Worm (Caenorhabditis elegans): ENCODE results near the gene wht-4.
A peak's percentile ranks its signal among the peaks of the same experiment; 100 is the strongest.
"Not testable (repeated sequence)": the region's sequence is repeated elsewhere in the genome, so short reads cannot be mapped to it uniquely, and the experiment has no call there.

wht-4 gene

DNA sequence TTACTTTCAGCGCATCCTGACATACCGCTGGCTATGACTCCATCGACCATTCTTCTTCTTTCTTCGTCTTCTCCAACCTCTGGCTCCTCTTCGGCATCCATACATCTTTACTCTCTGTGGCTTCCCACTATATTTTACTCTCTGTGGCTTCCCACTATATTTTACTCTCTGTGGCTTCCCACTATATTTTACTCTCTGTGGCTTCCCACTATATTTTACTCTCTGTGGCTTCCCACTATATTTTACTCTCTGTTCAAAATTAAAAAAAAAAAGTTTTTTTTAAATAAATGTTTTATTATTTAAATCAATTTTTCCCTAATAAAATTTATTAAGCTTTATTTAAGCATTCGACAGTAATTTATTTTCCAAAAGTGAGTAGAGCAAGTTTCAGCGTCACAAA, 11.8 kb downstream of the wht-4 start, which contains the start of gene F39E9.14:
Gene F39E9.14, minus strand, starts transcription at position 101 of the 400 bp plus-strand sequence.
- TF ChIP-seq nhr-6, F13H6.1, skn-1 (tag; optimal IDR thresholded peaks at IDR 0.05): not testable (repeated sequence)

ce11 chrII:3295193-3295592, 16.5 kb downstream of the wht-4 start, which contains the start of gene btb-17:
TSS of gene btb-17 (plus strand) at chrII:3295405.
- TF ChIP-seq gmeb-1 (tag; optimal IDR thresholded peaks at IDR 0.05), result peak; percentile 9
- TF ChIP-seq fos-1 (tag; optimal IDR thresholded peaks at IDR 0.05), result peak; percentile 58
- TF ChIP-seq nhr-21 (tag; optimal IDR thresholded peaks at IDR 0.05), result no peak

DNA sequence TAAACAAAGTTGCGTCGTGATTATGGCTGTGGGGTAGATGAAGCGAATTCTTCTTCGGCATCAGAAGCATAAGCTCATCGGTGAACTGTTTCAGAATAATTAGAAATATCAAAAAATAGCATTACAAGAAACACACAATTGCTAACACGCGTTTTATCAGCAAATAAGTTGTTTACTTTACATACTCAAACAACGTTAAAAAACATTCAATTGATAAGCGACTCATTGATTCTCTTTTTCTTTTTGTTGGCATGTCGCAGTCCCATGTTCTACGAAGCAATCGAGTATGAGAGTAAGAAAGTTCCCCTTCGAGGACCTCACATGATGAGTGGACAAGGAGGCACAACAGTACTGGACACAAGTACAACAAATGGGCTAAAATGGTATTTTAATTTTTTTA, 17.9 kb downstream of the wht-4 start, which contains the start of gene btb-16:
Gene btb-16, plus strand, starts transcription at position 240 of the 400 bp plus-strand sequence.
- no peak for TF ChIP-seq zag-1 (tag; optimal IDR thresholded peaks at IDR 0.05)
- TF ChIP-seq fos-1 (tag; optimal IDR thresholded peaks at IDR 0.05), result peak; percentile 45
- TF ChIP-seq snpc-4 (tag; optimal IDR thresholded peaks at IDR 0.05), result no peak
- no peak for TF ChIP-seq R02D3.7 (tag; optimal IDR thresholded peaks at IDR 0.05)
- no peak for TF ChIP-seq aly-2 (tag; optimal IDR thresholded peaks at IDR 0.05)
- TF ChIP-seq F13H6.1 (tag; optimal IDR thresholded peaks at IDR 0.05), result no peak
- no peak for TF ChIP-seq lsy-2 (tag; optimal IDR thresholded peaks at IDR 0.05)

ce11 chrII:3297914-3298313, 19.2 kb downstream of the wht-4 start, which contains the start of gene btb-18:
TSS of gene btb-18 (plus strand) at chrII:3298214.
- TF ChIP-seq lsy-2 (tag; optimal IDR thresholded peaks at IDR 0.05), result no peak
- no peak for TF ChIP-seq lin-11 (tag; optimal IDR thresholded peaks at IDR 0.05)
- TF ChIP-seq C34F6.9 (tag; optimal IDR thresholded peaks at IDR 0.05), result no peak
- TF ChIP-seq ama-1 (optimal IDR thresholded peaks at IDR 0.05), result no peak
- no peak for TF ChIP-seq peb-1 (tag; optimal IDR thresholded peaks at IDR 0.05)
- TF ChIP-seq lin-13 (GFP tag; optimal IDR thresholded peaks at IDR 0.05), result no peak
- TF ChIP-seq gmeb-1 (tag; optimal IDR thresholded peaks at IDR 0.05), result no peak
- no peak for TF ChIP-seq ceh-82 (tag; optimal IDR thresholded peaks at IDR 0.05)
- no peak for TF ChIP-seq nhr-21 (tag; optimal IDR thresholded peaks at IDR 0.05)
- no peak for TF ChIP-seq dmd-4 (tag; optimal IDR thresholded peaks at IDR 0.05)
- no peak for TF ChIP-seq nhr-6 (tag; optimal IDR thresholded peaks at IDR 0.05)
- TF ChIP-seq Y55F3AM.14 (GFP tag; optimal IDR thresholded peaks at IDR 0.05), result no peak
- no peak for TF ChIP-seq ceh-16 (tag; optimal IDR thresholded peaks at IDR 0.05)
- no peak for TF ChIP-seq snpc-4 (tag; optimal IDR thresholded peaks at IDR 0.05)
- TF ChIP-seq lin-39 (tag; optimal IDR thresholded peaks at IDR 0.05), result no peak
- TF ChIP-seq mbf-1 (tag; optimal IDR thresholded peaks at IDR 0.05), result no peak
- TF ChIP-seq ztf-1 (GFP tag; conservative IDR thresholded peaks at IDR 0.05), result no peak
- no peak for TF ChIP-seq elt-1 (tag; optimal IDR thresholded peaks at IDR 0.05)

ce11 chrII:3299457-3299856, 20.7 kb downstream of the wht-4 start, which contains the start of gene btb-22:
TSS of gene btb-22 (plus strand) at chrII:3299757.
- TF ChIP-seq ztf-4 (tag; optimal IDR thresholded peaks at IDR 0.05) (no peak), aly-2 (tag; optimal IDR thresholded peaks at IDR 0.05) (no peak)

DNA sequence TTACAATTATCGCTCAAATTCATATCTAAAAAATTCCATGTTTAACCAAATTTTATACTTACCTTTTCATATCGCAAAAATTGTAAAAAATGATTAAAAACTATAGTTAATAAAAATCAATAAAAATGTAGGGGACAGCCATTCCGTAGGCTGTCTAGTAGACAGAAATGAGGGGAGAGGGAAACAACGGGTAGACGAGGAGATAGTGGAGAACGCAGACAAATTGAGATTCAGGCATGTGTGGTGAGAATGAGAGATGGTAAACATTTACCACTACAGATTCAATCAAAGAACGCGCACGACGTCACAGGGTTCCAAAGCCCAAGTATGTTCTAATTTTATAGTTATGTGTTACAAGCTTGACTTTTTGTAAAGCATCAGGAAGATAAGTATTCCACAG, 24.8 kb downstream of the wht-4 start:
- TF ChIP-seq gmeb-1 (tag; optimal IDR thresholded peaks at IDR 0.05) (no peak), unc-55 (GFP tag; optimal IDR thresholded peaks at IDR 0.05) (peak; percentile 34), mab-5 (tag; optimal IDR thresholded peaks at IDR 0.05) (no peak), alr-1 (tag; optimal IDR thresholded peaks at IDR 0.05) (no peak), skn-1 (tag; optimal IDR thresholded peaks at IDR 0.05) (no peak)

- TF ChIP-seq ZK546.5 (tag; optimal IDR thresholded peaks at IDR 0.05) (no peak), fos-1 (tag; optimal IDR thresholded peaks at IDR 0.05) (peak; percentile 34)
Observed at ce11 chrII:3310957-3311657, 32.4 kb downstream of the wht-4 start.

Measured in whole organism, L2 larva.